Worm (Caenorhabditis elegans): ENCODE results near the gene trd-1.
A peak's percentile ranks its signal among the peaks of the same experiment; 100 is the strongest.

Gene trd-1

DNA sequence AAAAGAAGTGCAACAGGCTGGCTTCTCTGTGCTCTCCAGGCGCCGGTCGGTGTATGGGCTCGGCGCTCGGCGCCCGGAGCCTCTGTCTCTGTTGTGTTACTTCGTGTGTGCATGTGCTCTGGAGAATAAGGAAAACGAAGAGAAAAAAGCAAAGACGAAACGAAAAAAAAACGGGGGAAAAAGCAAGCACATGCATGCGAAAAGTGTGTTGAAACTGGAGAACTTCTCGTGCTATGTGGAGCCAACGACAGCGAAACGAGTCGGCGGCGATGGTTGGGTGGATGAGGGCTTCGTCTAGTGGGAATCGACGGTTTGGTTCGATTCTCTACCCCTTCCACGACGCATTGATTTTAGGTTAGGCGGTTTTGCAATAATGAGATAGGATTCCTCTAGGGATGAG lies 1.3 kb downstream of the trd-1 start (continued):
- TF ChIP-seq unc-62 (GFP tag; optimal IDR thresholded peaks at IDR 0.05 in 1 of 2), result no peak
- TF ChIP-seq unc-62 (tag; optimal IDR thresholded peaks at IDR 0.05), result no peak
- TF ChIP-seq rbr-2 (tag; optimal IDR thresholded peaks at IDR 0.05), result peak; percentile 65
- TF ChIP-seq ama-1 (optimal IDR thresholded peaks at IDR 0.05), result no peak
- TF ChIP-seq pqm-1 (tag; optimal IDR thresholded peaks at IDR 0.05), result peak; percentile 24
- TF ChIP-seq lin-1 (GFP tag; IDR thresholded peaks at IDR 0.05), result no peak
- peak; percentile 23 for TF ChIP-seq nhr-11 (tag; optimal IDR thresholded peaks at IDR 0.05)
- TF ChIP-seq spr-3 (GFP tag; optimal IDR thresholded peaks at IDR 0.05), result no peak
- no peak for TF ChIP-seq mes-2 (tag; optimal IDR thresholded peaks at IDR 0.05; ENCODE audit: poor library complexity, severe bottlenecking)
- no peak for TF ChIP-seq F49E8.2 (tag; optimal IDR thresholded peaks at IDR 0.05; ENCODE audit: borderline replicate concordance)
- peak; percentile 39; the same call in 1 of the 2 replicates for TF ChIP-seq tra-1 (GFP tag; IDR thresholded peaks at IDR 0.05)
- TF ChIP-seq sdz-12 (GFP tag; optimal IDR thresholded peaks at IDR 0.05), result no peak
- TF ChIP-seq nhr-102 (tag; optimal IDR thresholded peaks at IDR 0.05), result peak; percentile 19
- no peak for TF ChIP-seq gei-8 (GFP tag; optimal IDR thresholded peaks at IDR 0.05)
- TF ChIP-seq duxl-1 (tag; optimal IDR thresholded peaks at IDR 0.05; ENCODE audit: poor library complexity), result peak; percentile 13
- no peak for TF ChIP-seq fkh-10 (GFP tag; optimal IDR thresholded peaks at IDR 0.05)
- TF ChIP-seq dpl-1 (GFP tag; optimal IDR thresholded peaks at IDR 0.05), result peak; percentile 14
- TF ChIP-seq php-3 (GFP tag; IDR thresholded peaks at IDR 0.05), result no peak
- TF ChIP-seq ZK337.2 (GFP tag; IDR thresholded peaks at IDR 0.05), result no peak
- TF ChIP-seq snpc-1.2 (GFP tag; IDR thresholded peaks at IDR 0.05), result no peak
- no peak for TF ChIP-seq T20F7.1 (GFP tag; optimal IDR thresholded peaks at IDR 0.05)
- TF ChIP-seq F37D6.2 (tag; optimal IDR thresholded peaks at IDR 0.05), result no peak
- TF ChIP-seq set-16 (GFP tag; IDR thresholded peaks at IDR 0.05), result peak; percentile 60
- no peak for TF ChIP-seq R02D3.7 (tag; optimal IDR thresholded peaks at IDR 0.05)
- peak; percentile 53; the same call in 1 of the 2 replicates for TF ChIP-seq vab-7 (GFP tag; IDR thresholded peaks at IDR 0.05)
- TF ChIP-seq fos-1 (tag; optimal IDR thresholded peaks at IDR 0.05), result no peak
- peak; percentile 22 for TF ChIP-seq nhr-6 (tag; optimal IDR thresholded peaks at IDR 0.05)
- no peak for TF ChIP-seq ztf-7 (tag; optimal IDR thresholded peaks at IDR 0.05)
- TF ChIP-seq dve-1 (tag; optimal IDR thresholded peaks at IDR 0.05; ENCODE audit: insufficient read depth), result peak; percentile 65
- TF ChIP-seq mxl-3 (GFP tag; optimal IDR thresholded peaks at IDR 0.05), result peak; percentile 59
- no peak for TF ChIP-seq daf-12 (tag; optimal IDR thresholded peaks at IDR 0.05)
- 0 out of 2 replicates have a peak, but pooled peaks have one; percentile 9 for TF ChIP-seq madf-9 (GFP tag; conservative IDR thresholded peaks at IDR 0.05)
- TF ChIP-seq ceh-62 (tag; optimal IDR thresholded peaks at IDR 0.05), result no peak
- TF ChIP-seq lin-38 (GFP tag; IDR thresholded peaks at IDR 0.05), result peak; percentile 65
- 0 out of 2 replicates have a peak, but pooled peaks have one; percentile 17 for TF ChIP-seq zfp-3 (GFP tag; conservative IDR thresholded peaks at IDR 0.05)
- no peak for TF ChIP-seq ceh-44 (GFP tag; IDR thresholded peaks at IDR 0.05)
- TF ChIP-seq lsy-2 (tag; optimal IDR thresholded peaks at IDR 0.05), result peak in 1 of 2 experiments; percentile 63
- no peak for TF ChIP-seq lin-29 (GFP tag; IDR thresholded peaks at IDR 0.05)
- TF ChIP-seq nhr-41 (GFP tag; IDR thresholded peaks at IDR 0.05), result no peak
- TF ChIP-seq unc-130 (GFP tag; optimal IDR thresholded peaks at IDR 0.05), result no peak
- TF ChIP-seq lin-15B (tag; optimal IDR thresholded peaks at IDR 0.05), result no peak
- TF ChIP-seq dmd-9 (GFP tag; IDR thresholded peaks at IDR 0.05), result no peak
- no peak for TF ChIP-seq Y75B8A.6 (GFP tag; IDR thresholded peaks at IDR 0.05)
- no peak for TF ChIP-seq nhr-10 (tag; optimal IDR thresholded peaks at IDR 0.05)
- 0 out of 2 replicates have a peak, but pooled peaks have one; percentile 68 for TF ChIP-seq Y105C5A.15 (GFP tag; IDR thresholded peaks at IDR 0.05)
- peak; percentile 85 for TF ChIP-seq hlh-30 (tag; optimal IDR thresholded peaks at IDR 0.05; ENCODE audit: insufficient read depth)
- TF ChIP-seq F26F4.8 (GFP tag; conservative IDR thresholded peaks at IDR 0.05), result no peak
- TF ChIP-seq cey-2 (tag; optimal IDR thresholded peaks at IDR 0.05; ENCODE audit: borderline replicate concordance, insufficient read depth), result no peak
- no peak for TF ChIP-seq unc-39 (tag; optimal IDR thresholded peaks at IDR 0.05)
- TF ChIP-seq pha-4 (GFP tag; IDR thresholded peaks at IDR 0.05), result peak; percentile 61; the same call in 1 of the 2 replicates
- TF ChIP-seq pha-4 (tag; optimal IDR thresholded peaks at IDR 0.05), result no peak

Data from whole organism, L4 larva.